Fruit fly (Drosophila melanogaster): ENCODE measurements around the gene Dim1.

The Dim1 gene

dm6 chr2L:4375035-4376009 lies 27.7 kb upstream of the Dim1 start:
- no peak for TF ChIP-seq pad (GFP tag; optimal IDR thresholded peaks at IDR 0.05)
- peak; percentile 98 for TF ChIP-seq tj (GFP tag; optimal IDR thresholded peaks at IDR 0.05)
- no peak for TF ChIP-seq CG11617 (GFP tag; optimal IDR thresholded peaks at IDR 0.05)

- TF ChIP-seq cic (GFP tag; optimal IDR thresholded peaks at IDR 0.05) (no peak), CG14711 (tag; optimal IDR thresholded peaks at IDR 0.05) (no peak), toe (GFP tag; optimal IDR thresholded peaks at IDR 0.05) (no peak), CG7045 (GFP tag; optimal IDR thresholded peaks at IDR 0.05) (no peak), Crg-1 (GFP tag; optimal IDR thresholded peaks at IDR 0.05) (no peak), CG7101 (tag; optimal IDR thresholded peaks at IDR 0.05) (no peak), CG11617 (GFP tag; optimal IDR thresholded peaks at IDR 0.05) (no peak), Mnt (GFP tag; optimal IDR thresholded peaks at IDR 0.05) (no peak), kay (GFP tag; ENCODE audit: borderline replicate concordance) (no peak), cnc (optimal IDR thresholded peaks at IDR 0.05) (no peak), Clk (GFP tag; optimal IDR thresholded peaks at IDR 0.05) (no peak)
These were observed 25.3 kb upstream of the Dim1 start for dm6 chr2L:4377747-4378146.

dm6 chr2L:4378380-4378779 lies 24.7 kb upstream of the Dim1 start:
- TF ChIP-seq CG12768 (GFP tag; optimal IDR thresholded peaks at IDR 0.05) (no peak), Clk (GFP tag; optimal IDR thresholded peaks at IDR 0.05) (no peak), CG1620 (GFP tag; optimal IDR thresholded peaks at IDR 0.05) (no peak), Crg-1 (GFP tag; optimal IDR thresholded peaks at IDR 0.05) (no peak), CG14711 (tag; optimal IDR thresholded peaks at IDR 0.05) (no peak), tj (GFP tag; optimal IDR thresholded peaks at IDR 0.05) (no peak), toe (GFP tag; optimal IDR thresholded peaks at IDR 0.05) (no peak), Mnt (GFP tag; optimal IDR thresholded peaks at IDR 0.05) (no peak), kay (GFP tag; ENCODE audit: borderline replicate concordance) (no peak)

dm6 chr2L:4382522-4382921 lies 20.5 kb upstream of the Dim1 start, which contains the start of gene CG17612:
TSS of gene CG17612 (minus strand) at chr2L:4382735.
- TF ChIP-seq CG14711 (tag; optimal IDR thresholded peaks at IDR 0.05): peak; percentile 98
- no peak for TF ChIP-seq tj (GFP tag; optimal IDR thresholded peaks at IDR 0.05)
- TF ChIP-seq CG1620 (GFP tag; optimal IDR thresholded peaks at IDR 0.05): no peak

dm6 chr2L:4385387-4386279 lies 17.4 kb upstream of the Dim1 start, which contains the start of gene Vps53:
TSS of gene Vps53 (minus strand) at chr2L:4386062.
- TF ChIP-seq CG11617 (GFP tag; optimal IDR thresholded peaks at IDR 0.05) (no peak), CG1620 (GFP tag; optimal IDR thresholded peaks at IDR 0.05) (no peak), kay (GFP tag; ENCODE audit: borderline replicate concordance) (no peak), pad (GFP tag; optimal IDR thresholded peaks at IDR 0.05) (no peak), CG7101 (tag; optimal IDR thresholded peaks at IDR 0.05) (no peak)

dm6 chr2L:4386926-4387550 lies 16.0 kb upstream of the Dim1 start, which contains the start of gene Psf2:
TSS of gene Psf2 (minus strand) at chr2L:4387356.
- TF ChIP-seq Hr96 (GFP tag; optimal IDR thresholded peaks at IDR 0.05): no peak
- TF ChIP-seq CG5204 (GFP tag; optimal IDR thresholded peaks at IDR 0.05): no peak
- no peak for TF ChIP-seq cnc (optimal IDR thresholded peaks at IDR 0.05)
- TF ChIP-seq tj (GFP tag; optimal IDR thresholded peaks at IDR 0.05): peak; percentile 20
- TF ChIP-seq cic (GFP tag; optimal IDR thresholded peaks at IDR 0.05): peak; percentile 50
- peak; percentile 4 for TF ChIP-seq ovo (GFP tag; optimal IDR thresholded peaks at IDR 0.05)

- TF ChIP-seq tj (GFP tag; optimal IDR thresholded peaks at IDR 0.05): no peak
These were observed 15.0 kb upstream of the Dim1 start, which contains the start of gene Tps1 for dm6 chr2L:4388027-4388426. TSS of gene Tps1 (plus strand) at chr2L:4388327.

All from whole organism, adult.